Worm (Caenorhabditis elegans) whole organism, L1 larva: ENCODE results near the gene eftu-2.

Experiments
- C04F5.9 ChIP-seq: sonication (generic microtip); optimal IDR thresholded peaks from 2 replicates; lab custom pipeline; 2016; ENCODE audit warnings: missing genetic modification characterization, missing compliant biosample characterization
- C16A3.4 ChIP-seq: fragments of 150-350 bp; optimal IDR thresholded peaks from 2 replicates; lab custom pipeline; 2014; ENCODE audit warnings: missing biosample characterization, missing genetic modification characterization
- ama-1 ChIP-seq: fragments of 150-350 bp; optimal IDR thresholded peaks from 2 replicates; lab custom pipeline; 2014
- blmp-1 ChIP-seq: fragments of 150-350 bp; optimal IDR thresholded peaks from 2 replicates; lab custom pipeline; 2014; ENCODE audit warnings: missing biosample characterization, missing genetic modification characterization
- ceh-63 ChIP-seq: fragments of 200-800 bp; sonication (Bioruptor generic); optimal IDR thresholded peaks from 2 replicates; lab custom pipeline; 2018; ENCODE audit warnings: mild to moderate bottlenecking, missing genetic modification characterization, missing compliant biosample characterization
- ceh-82 ChIP-seq, 3 experiments: fragments of 150-350 bp in 1 of 3; sonication (generic microtip) in 2 of 3; optimal IDR thresholded peaks; 2 replicates each; lab custom pipeline; 2014 to 2017; ENCODE audit warnings: missing biosample characterization in 3 of 3, missing genetic modification characterization in 3 of 3
- dpl-1 ChIP-seq, 3 experiments: fragments of 150-350 bp in 2 of 3; sonication (generic microtip) in 1 of 3; optimal IDR thresholded peaks; 2 replicates each; lab custom pipeline; 2014 to 2017; ENCODE audit warnings: missing biosample characterization in 3 of 3, missing genetic modification characterization in 3 of 3, missing genetic modification reagents in 3 of 3
- dsc-1 ChIP-seq: sonication (generic microtip); optimal IDR thresholded peaks from 2 replicates; lab custom pipeline; 2016; ENCODE audit warnings: mild to moderate bottlenecking, missing genetic modification characterization, missing compliant biosample characterization
- efl-1 ChIP-seq, 4 experiments: fragments of 150-350 bp; optimal IDR thresholded peaks in 3 of 4; peaks in 1 of 4; 1 replicate in 1 of 4; 2 replicates in 3 of 4; lab custom pipeline; 2014; ENCODE audit warnings: missing biosample characterization in 2 of 4, missing genetic modification characterization in 2 of 4, missing genetic modification reagents in 2 of 4
- elt-2 ChIP-seq: sonication (generic microtip); optimal IDR thresholded peaks from 2 replicates; lab custom pipeline; 2016; ENCODE audit warnings: missing genetic modification characterization, mild to moderate bottlenecking, inconsistent platforms, missing compliant biosample characterization, missing genetic modification reagents
- fos-1 ChIP-seq: fragments of 150-350 bp; optimal IDR thresholded peaks from 2 replicates; lab custom pipeline; 2014; ENCODE audit warnings: missing biosample characterization, missing genetic modification characterization
- hlh-17 ChIP-seq: fragments of 200-800 bp; sonication (Bioruptor generic); optimal IDR thresholded peaks from 2 replicates; lab custom pipeline; 2018; ENCODE audit warnings: missing genetic modification characterization, mild to moderate bottlenecking, missing compliant biosample characterization, moderate library complexity, borderline replicate concordance
- hlh-4 ChIP-seq: sonication (generic microtip); optimal IDR thresholded peaks from 2 replicates; lab custom pipeline; 2016; ENCODE audit warnings: mild to moderate bottlenecking, missing genetic modification characterization, missing compliant biosample characterization
- irx-1 ChIP-seq: sonication (generic microtip); optimal IDR thresholded peaks from 2 replicates; lab custom pipeline; 2016; ENCODE audit warnings: missing genetic modification characterization, missing compliant biosample characterization
- lin-14 ChIP-seq: fragments of 200-800 bp; sonication (Bioruptor generic); optimal IDR thresholded peaks from 2 replicates; lab custom pipeline; 2018; ENCODE audit warnings: mild to moderate bottlenecking, missing genetic modification characterization, moderate library complexity, missing compliant biosample characterization
- lin-15B ChIP-seq: fragments of 150-350 bp; sonication (generic microtip); optimal IDR thresholded peaks from 3 replicates; lab custom pipeline; 2014; ENCODE audit warnings: missing biosample characterization, missing genetic modification characterization
- lin-35 ChIP-seq, 2 experiments: fragments of 150-350 bp; optimal IDR thresholded peaks; 2 replicates each; lab custom pipeline; 2014; ENCODE audit warnings: missing biosample characterization in 2 of 2, missing genetic modification characterization in 2 of 2, missing genetic modification reagents in 2 of 2
- lin-39 ChIP-seq: fragments of 150-350 bp; optimal IDR thresholded peaks from 2 replicates; lab custom pipeline; 2014; ENCODE audit warnings: missing biosample characterization, missing genetic modification reagents, missing genetic modification characterization
- lir-3 ChIP-seq: sonication (generic microtip); optimal IDR thresholded peaks from 2 replicates; lab custom pipeline; 2016; ENCODE audit warnings: mild to moderate bottlenecking, missing genetic modification characterization, moderate library complexity, missing compliant biosample characterization; ENCODE audit not compliant: poor library complexity
- lsy-2 ChIP-seq, 2 experiments: fragments of 150-350 bp; optimal IDR thresholded peaks; 2 replicates each; lab custom pipeline; 2014; ENCODE audit warnings: missing biosample characterization in 2 of 2, missing genetic modification characterization in 2 of 2
- mep-1 ChIP-seq: fragments of 150-350 bp; optimal IDR thresholded peaks from 2 replicates; lab custom pipeline; 2014; ENCODE audit warnings: missing biosample characterization, missing genetic modification characterization
- nhr-11 ChIP-seq: fragments of 150-350 bp; optimal IDR thresholded peaks from 2 replicates; lab custom pipeline; 2014; ENCODE audit warnings: missing biosample characterization, missing genetic modification characterization
- nhr-12 ChIP-seq: sonication (generic microtip); optimal IDR thresholded peaks from 2 replicates; lab custom pipeline; 2017; ENCODE audit warnings: missing biosample characterization, missing genetic modification characterization
- nhr-20 ChIP-seq: sonication (generic microtip); optimal IDR thresholded peaks from 2 replicates; lab custom pipeline; 2016; ENCODE audit warnings: mild to moderate bottlenecking, missing genetic modification characterization, missing compliant biosample characterization
- nhr-237 ChIP-seq: fragments of 150-350 bp; optimal IDR thresholded peaks from 2 replicates; lab custom pipeline; 2014; ENCODE audit warnings: missing biosample characterization, missing genetic modification characterization
- nhr-47 ChIP-seq: sonication (generic microtip); optimal IDR thresholded peaks from 2 replicates; lab custom pipeline; 2016; ENCODE audit warnings: mild to moderate bottlenecking, missing genetic modification characterization, moderate library complexity, missing compliant biosample characterization
- nhr-71 ChIP-seq: sonication (generic microtip); optimal IDR thresholded peaks from 2 replicates; lab custom pipeline; 2016; ENCODE audit warnings: mild to moderate bottlenecking, missing genetic modification characterization, moderate library complexity, missing compliant biosample characterization
- nhr-77 ChIP-seq: fragments of 150-350 bp; optimal IDR thresholded peaks from 2 replicates; lab custom pipeline; 2014; ENCODE audit warnings: missing biosample characterization, missing genetic modification characterization
- nhr-85 ChIP-seq: sonication (generic microtip); peaks from one replicate; lab custom pipeline; 2016; ENCODE audit warnings: missing genetic modification characterization, inconsistent platforms, missing compliant biosample characterization
- nhr-90 ChIP-seq: sonication (generic microtip); optimal IDR thresholded peaks from 2 replicates; lab custom pipeline; 2016; ENCODE audit warnings: mild to moderate bottlenecking, missing genetic modification characterization, missing compliant biosample characterization; ENCODE audit not compliant: poor library complexity
- pag-3 ChIP-seq: sonication (generic microtip); optimal IDR thresholded peaks from 2 replicates; lab custom pipeline; 2017; ENCODE audit warnings: missing genetic modification characterization, mild to moderate bottlenecking, missing compliant biosample characterization, antibody characterized with exemption, borderline replicate concordance; ENCODE audit not compliant: insufficient read depth
- pax-3 ChIP-seq: fragments of 200-800 bp; sonication (Bioruptor generic); optimal IDR thresholded peaks from 2 replicates; lab custom pipeline; 2018; ENCODE audit warnings: mild to moderate bottlenecking, missing genetic modification characterization, moderate library complexity, missing compliant biosample characterization
- pqm-1 ChIP-seq: sonication (generic microtip); optimal IDR thresholded peaks from 3 replicates; lab custom pipeline; 2017; ENCODE audit warnings: missing biosample characterization, missing genetic modification characterization
- skn-1 ChIP-seq: fragments of 150-350 bp; optimal IDR thresholded peaks from 2 replicates; lab custom pipeline; 2014; ENCODE audit warnings: missing biosample characterization, missing genetic modification characterization
- snu-23 ChIP-seq: sonication (generic microtip); optimal IDR thresholded peaks from 2 replicates; lab custom pipeline; 2016; ENCODE audit warnings: missing genetic modification characterization, missing compliant biosample characterization
- sox-4 ChIP-seq: sonication (generic microtip); optimal IDR thresholded peaks from 2 replicates; lab custom pipeline; 2016; ENCODE audit warnings: missing genetic modification characterization, missing compliant biosample characterization
- sup-37 ChIP-seq: fragments of 200-800 bp; sonication (Bioruptor generic); optimal IDR thresholded peaks from 2 replicates; lab custom pipeline; 2018; ENCODE audit warnings: mild to moderate bottlenecking, missing genetic modification characterization, missing compliant biosample characterization
- swsn-7 ChIP-seq: sonication (generic microtip); optimal IDR thresholded peaks from 2 replicates; lab custom pipeline; 2016; ENCODE audit warnings: missing genetic modification characterization, missing compliant biosample characterization
- tlp-1 ChIP-seq: fragments of 150-350 bp; optimal IDR thresholded peaks from 2 replicates; lab custom pipeline; 2014; ENCODE audit warnings: missing biosample characterization, missing genetic modification characterization
- unc-130 ChIP-seq: fragments of 150-350 bp; optimal IDR thresholded peaks from 2 replicates; lab custom pipeline; 2017; ENCODE audit warnings: missing biosample characterization, missing genetic modification characterization, inconsistent platforms
- unc-30 ChIP-seq: sonication (generic microtip); optimal IDR thresholded peaks from 2 replicates; lab custom pipeline; 2017; ENCODE audit warnings: missing biosample characterization, missing genetic modification characterization
- unc-62 ChIP-seq: fragments of 150-350 bp; optimal IDR thresholded peaks from 2 replicates; lab custom pipeline; 2014; ENCODE audit warnings: missing biosample characterization, missing genetic modification reagents, missing genetic modification characterization
- unc-86 ChIP-seq: sonication (generic microtip); optimal IDR thresholded peaks from 2 replicates; lab custom pipeline; 2016; ENCODE audit warnings: missing genetic modification characterization, missing compliant biosample characterization
- unc-98 ChIP-seq: fragments of 200-800 bp; sonication (Bioruptor generic); IDR thresholded peaks from 2 replicates; pipeline ENCODE4 v1.3.6; 2022; ENCODE audit warnings: missing genetic modification characterization, missing compliant biosample characterization
- xbp-1 ChIP-seq: sonication (generic microtip); optimal IDR thresholded peaks from 2 replicates; lab custom pipeline; 2016; ENCODE audit warnings: missing genetic modification characterization, missing compliant biosample characterization
- ztf-11 ChIP-seq, 2 experiments: sonication (generic microtip); optimal IDR thresholded peaks; 2 replicates each; lab custom pipeline; 2016 to 2017; ENCODE audit warnings: missing genetic modification characterization in 2 of 2, missing biosample characterization in 1 of 2, missing compliant biosample characterization in 1 of 2

eftu-2 gene

ce11 chrIII:5982753-5983390, 26.5 kb upstream of the eftu-2 start:
- TF ChIP-seq sox-4 (no peak), nhr-11 (tag; lab: Kevin White, UChicago) (no peak), tlp-1 (tag; lab: Kevin White, UChicago) (no peak), irx-1 (tag; lab: Kevin White, UChicago) (no peak), ceh-63 (GFP tag; lab: Kevin White, UChicago) (no peak), hlh-17 (GFP tag; lab: Kevin White, UChicago) (no peak), nhr-85 (tag; lab: Kevin White, UChicago) (peak; percentile 81), dsc-1 (tag; lab: Kevin White, UChicago) (no peak), lin-15B (tag; lab: Kevin White, UChicago) (no peak), nhr-47 (tag; lab: Kevin White, UChicago) (no peak), swsn-7 (peak; percentile 8), ceh-82 (tag; optimal IDR thresholded peaks at IDR 0.05; lab: Kevin White, UChicago) (no peak), lin-39 (tag; lab: Kevin White, UChicago) (no peak), unc-130 (no peak), mep-1 (no peak), ama-1 (no peak), unc-86 (tag; lab: Kevin White, UChicago) (no peak), nhr-12 (tag; lab: Kevin White, UChicago) (no peak), fos-1 (no peak), unc-62 (no peak), sup-37 (GFP tag; lab: Kevin White, UChicago) (no peak), lin-35 (GFP tag; optimal IDR thresholded peaks at IDR 0.05; lab: Kevin White, UChicago) (peak in 1 of 2 experiments; percentile 20), unc-98 (GFP tag; lab: Robert Waterston, UW) (no peak), skn-1 (tag; lab: Kevin White, UChicago) (no peak), dpl-1 (GFP tag; optimal IDR thresholded peaks at IDR 0.05; lab: Kevin White, UChicago) (no peak), snu-23 (GFP tag; lab: Kevin White, UChicago) (peak; percentile 13), unc-30 (tag; lab: Kevin White, UChicago) (no peak), nhr-20 (tag; lab: Kevin White, UChicago) (peak; percentile 9), pqm-1 (tag; lab: Kevin White, UChicago) (no peak), C04F5.9 (tag; lab: Kevin White, UChicago) (no peak), nhr-237 (no peak), hlh-4 (no peak), pag-3 (tag; lab: Kevin White, UChicago) (no peak), nhr-90 (peak; percentile 1), elt-2 (tag; lab: Kevin White, UChicago) (no peak), lsy-2 (tag; optimal IDR thresholded peaks at IDR 0.05; lab: Kevin White, UChicago) (peak in 1 of 2 experiments; percentile 24), nhr-77 (no peak), xbp-1 (tag; lab: Kevin White, UChicago) (no peak), efl-1 (optimal IDR thresholded peaks at IDR 0.05; lab: Kevin White, UChicago) (no peak), efl-1 (GFP tag; optimal IDR thresholded peaks at IDR 0.05 in 1 of 2; lab: Kevin White, UChicago) (no peak), C16A3.4 (tag; lab: Kevin White, UChicago) (no peak), nhr-71 (tag; lab: Kevin White, UChicago) (no peak), lin-14 (GFP tag; lab: Kevin White, UChicago) (peak; percentile 77), blmp-1 (tag; lab: Kevin White, UChicago) (peak; percentile 47), ztf-11 (tag; optimal IDR thresholded peaks at IDR 0.05; lab: Kevin White, UChicago) (no peak), lir-3 (tag; lab: Kevin White, UChicago) (no peak), pax-3 (tag; lab: Kevin White, UChicago) (no peak)
- TF ChIP-seq, all 84 proteins: peak for 9
